Worm (Caenorhabditis elegans): ENCODE measurements around the gene B0310.3.

DNA sequence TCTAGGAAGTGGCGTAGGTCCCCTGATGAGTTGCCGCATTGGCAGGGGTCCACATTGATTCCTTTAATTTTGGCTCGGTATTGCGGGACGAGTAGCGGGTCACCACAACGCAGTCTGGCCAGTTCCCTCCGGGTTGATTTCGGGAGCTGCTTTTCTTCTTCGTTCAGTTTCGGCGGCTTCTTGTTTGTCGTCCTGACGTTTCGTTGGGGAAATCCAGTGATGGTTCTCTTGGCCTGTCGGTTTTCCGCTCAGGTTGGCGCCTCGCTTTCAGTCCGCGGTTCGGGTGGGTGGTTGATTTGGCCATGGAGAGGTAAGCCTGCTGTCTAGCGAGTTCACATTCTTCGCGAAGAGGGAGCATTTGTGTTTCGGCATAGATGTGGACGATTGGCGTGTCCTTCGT lies 8.0 kb upstream of the B0310.3 start:
- TF ChIP-seq unc-62 (GFP tag; optimal IDR thresholded peaks at IDR 0.05) (no peak), lin-39 (tag; optimal IDR thresholded peaks at IDR 0.05) (no peak), nhr-76 (tag; optimal IDR thresholded peaks at IDR 0.05) (no peak), zag-1 (tag; optimal IDR thresholded peaks at IDR 0.05) (no peak), lsy-2 (tag; optimal IDR thresholded peaks at IDR 0.05) (no peak), jun-1 (tag; optimal IDR thresholded peaks at IDR 0.05) (no peak), snpc-4 (tag; optimal IDR thresholded peaks at IDR 0.05) (no peak), unc-130 (tag; optimal IDR thresholded peaks at IDR 0.05) (no peak), irx-1 (tag; optimal IDR thresholded peaks at IDR 0.05) (no peak), nhr-77 (tag; optimal IDR thresholded peaks at IDR 0.05) (no peak), nhr-12 (tag; optimal IDR thresholded peaks at IDR 0.05) (no peak), dsc-1 (tag; optimal IDR thresholded peaks at IDR 0.05) (no peak), aha-1 (tag; optimal IDR thresholded peaks at IDR 0.05) (no peak)
